Worm (Caenorhabditis elegans) whole organism, L3 larva: ENCODE results near the gene T25B2.1.

ENCODE experiments used
- R02D3.7 ChIP-seq: fragments of 150-350 bp; optimal IDR thresholded peaks from 2 replicates; lab custom pipeline; 2014; ENCODE audit warnings: missing biosample characterization, missing genetic modification characterization
- ZK546.5 ChIP-seq: sonication (generic microtip); optimal IDR thresholded peaks from 2 replicates; lab custom pipeline; 2017; ENCODE audit warnings: missing biosample characterization, missing genetic modification characterization
- aly-2 ChIP-seq: fragments of 150-350 bp; optimal IDR thresholded peaks from 2 replicates; lab custom pipeline; 2014; ENCODE audit warnings: missing biosample characterization, missing genetic modification characterization
- ama-1 ChIP-seq: fragments of 150-350 bp; optimal IDR thresholded peaks from 2 replicates; lab custom pipeline; 2018
- ceh-16 ChIP-seq: sonication (generic microtip); optimal IDR thresholded peaks from 2 replicates; lab custom pipeline; 2017; ENCODE audit warnings: missing biosample characterization, missing genetic modification characterization
- ceh-28 ChIP-seq: fragments of 150-350 bp; optimal IDR thresholded peaks from 2 replicates; lab custom pipeline; 2014; ENCODE audit warnings: missing biosample characterization, missing genetic modification reagents, missing genetic modification characterization
- ceh-82 ChIP-seq: fragments of 150-350 bp; optimal IDR thresholded peaks from 2 replicates; lab custom pipeline; 2014; ENCODE audit warnings: missing biosample characterization, missing genetic modification characterization
- daf-12 ChIP-seq: fragments of 150-350 bp; optimal IDR thresholded peaks from 2 replicates; lab custom pipeline; 2014; ENCODE audit warnings: missing biosample characterization, missing genetic modification reagents, missing genetic modification characterization
- egl-27 ChIP-seq: sonication (generic microtip); optimal IDR thresholded peaks from 4 replicates; lab custom pipeline; 2017; ENCODE audit warnings: missing biosample characterization, missing genetic modification reagents, missing genetic modification characterization
- elt-1 ChIP-seq: fragments of 150-350 bp; optimal IDR thresholded peaks from 2 replicates; lab custom pipeline; 2014; ENCODE audit warnings: missing biosample characterization, missing genetic modification characterization
- elt-2 ChIP-seq: sonication (generic microtip); optimal IDR thresholded peaks from 2 replicates; lab custom pipeline; 2016; ENCODE audit warnings: missing genetic modification reagents, mild to moderate bottlenecking, missing genetic modification characterization, missing compliant biosample characterization
- elt-3 ChIP-seq, 3 experiments: fragments of 150-350 bp in 1 of 3; sonication (generic microtip) in 2 of 3; optimal IDR thresholded peaks; 2 replicates in 2 of 3; 4 replicates in 1 of 3; lab custom pipeline; 2014 to 2017; ENCODE audit warnings: missing biosample characterization in 3 of 3, missing genetic modification characterization in 3 of 3
- eor-1 ChIP-seq, 2 experiments: fragments of 150-350 bp; optimal IDR thresholded peaks; 2 replicates each; lab custom pipeline; 2014 to 2018; ENCODE audit warnings: missing biosample characterization in 2 of 2, missing genetic modification characterization in 2 of 2
- fkh-10 ChIP-seq: sonication (generic microtip); optimal IDR thresholded peaks from 2 replicates; lab custom pipeline; 2017; ENCODE audit warnings: missing biosample characterization, missing genetic modification reagents, missing genetic modification characterization
- fkh-2 ChIP-seq: fragments of 150-350 bp; optimal IDR thresholded peaks from 2 replicates; lab custom pipeline; 2014; ENCODE audit warnings: missing biosample characterization, missing genetic modification reagents, missing genetic modification characterization
- hmg-11 ChIP-seq: sonication (generic microtip); optimal IDR thresholded peaks from 2 replicates; lab custom pipeline; 2016; ENCODE audit warnings: missing genetic modification characterization, missing compliant biosample characterization
- jun-1 ChIP-seq: fragments of 150-350 bp; optimal IDR thresholded peaks from 2 replicates; lab custom pipeline; 2014; ENCODE audit warnings: missing biosample characterization, missing genetic modification reagents, missing genetic modification characterization
- lin-39 ChIP-seq: fragments of 150-350 bp; optimal IDR thresholded peaks from 2 replicates; lab custom pipeline; 2018; ENCODE audit warnings: missing biosample characterization, missing genetic modification reagents, missing genetic modification characterization
- lsy-12 ChIP-seq: sonication (generic microtip); optimal IDR thresholded peaks from 2 replicates; lab custom pipeline; 2016; ENCODE audit warnings: mild to moderate bottlenecking, missing genetic modification characterization, missing compliant biosample characterization
- mdl-1 ChIP-seq: fragments of 150-350 bp; optimal IDR thresholded peaks from 2 replicates; lab custom pipeline; 2014; ENCODE audit warnings: missing biosample characterization, missing genetic modification characterization
- mml-1 ChIP-seq: fragments of 150-350 bp; sonication (generic microtip); optimal IDR thresholded peaks from 3 replicates; lab custom pipeline; 2014; ENCODE audit warnings: missing biosample characterization, missing genetic modification characterization
- nfya-1 ChIP-seq: sonication (generic microtip); optimal IDR thresholded peaks from 2 replicates; lab custom pipeline; 2017; ENCODE audit warnings: missing genetic modification characterization, mild to moderate bottlenecking, missing compliant biosample characterization, antibody characterized with exemption, moderate library complexity; ENCODE audit not compliant: insufficient read depth
- nhr-12 ChIP-seq: fragments of 150-350 bp; optimal IDR thresholded peaks from 2 replicates; lab custom pipeline; 2014; ENCODE audit warnings: missing biosample characterization, missing genetic modification characterization
- nhr-23 ChIP-seq: fragments of 150-350 bp; optimal IDR thresholded peaks from 2 replicates; lab custom pipeline; 2014; ENCODE audit warnings: missing biosample characterization, missing genetic modification reagents, missing genetic modification characterization
- nhr-237 ChIP-seq: fragments of 150-350 bp; optimal IDR thresholded peaks from 2 replicates; lab custom pipeline; 2014; ENCODE audit warnings: missing biosample characterization, missing genetic modification characterization
- nhr-25 ChIP-seq: sonication (generic microtip); optimal IDR thresholded peaks from 2 replicates; lab custom pipeline; 2017; ENCODE audit warnings: missing biosample characterization, missing genetic modification characterization
- nhr-28 ChIP-seq: fragments of 150-350 bp; optimal IDR thresholded peaks from 2 replicates; lab custom pipeline; 2014; ENCODE audit warnings: missing biosample characterization, missing genetic modification characterization
- nhr-43 ChIP-seq: sonication (generic microtip); optimal IDR thresholded peaks from 2 replicates; lab custom pipeline; 2016; ENCODE audit warnings: mild to moderate bottlenecking, missing genetic modification characterization, missing compliant biosample characterization; ENCODE audit not compliant: poor library complexity, severe bottlenecking
- nhr-77 ChIP-seq: fragments of 150-350 bp; optimal IDR thresholded peaks from 2 replicates; lab custom pipeline; 2014; ENCODE audit warnings: missing biosample characterization, missing genetic modification characterization
- pha-4 ChIP-seq: fragments of 150-350 bp; optimal IDR thresholded peaks from 2 replicates; lab custom pipeline; 2014; ENCODE audit warnings: missing biosample characterization, missing genetic modification reagents, missing genetic modification characterization
- pqm-1 ChIP-seq: fragments of 150-350 bp; optimal IDR thresholded peaks from 2 replicates; lab custom pipeline; 2017; ENCODE audit warnings: missing biosample characterization, missing genetic modification characterization, inconsistent platforms
- snpc-4 ChIP-seq: fragments of 150-350 bp; optimal IDR thresholded peaks from 2 replicates; lab custom pipeline; 2014; ENCODE audit warnings: missing biosample characterization, missing genetic modification characterization
- tbx-2 ChIP-seq: sonication (generic microtip); optimal IDR thresholded peaks from 2 replicates; lab custom pipeline; 2016; ENCODE audit warnings: mild to moderate bottlenecking, missing genetic modification characterization, missing compliant biosample characterization
- zag-1 ChIP-seq: fragments of 150-350 bp; optimal IDR thresholded peaks from 2 replicates; lab custom pipeline; 2014; ENCODE audit warnings: missing biosample characterization, missing genetic modification characterization
- ztf-11 ChIP-seq: fragments of 150-350 bp; optimal IDR thresholded peaks from 2 replicates; lab custom pipeline; 2014; ENCODE audit warnings: missing biosample characterization, missing genetic modification characterization
- ztf-4 ChIP-seq: fragments of 150-350 bp; optimal IDR thresholded peaks from 2 replicates; lab custom pipeline; 2014; ENCODE audit warnings: missing biosample characterization, missing genetic modification characterization

T25B2.1 gene

ce11 chrX:6201542-6201941 lies 27.8 kb downstream of the T25B2.1 start:
- TF ChIP-seq eor-1 (tag; optimal IDR thresholded peaks at IDR 0.05; lab: Kevin White, UChicago) (no peak), elt-1 (tag; lab: Kevin White, UChicago) (no peak), R02D3.7 (tag; lab: Kevin White, UChicago) (no peak), snpc-4 (tag; lab: Kevin White, UChicago) (no peak), ZK546.5 (tag; lab: Kevin White, UChicago) (no peak), aly-2 (tag; lab: Kevin White, UChicago) (no peak), lin-39 (tag; lab: Kevin White, UChicago) (no peak), zag-1 (no peak), ceh-16 (tag; lab: Kevin White, UChicago) (no peak), lsy-12 (tag; lab: Kevin White, UChicago) (peak; percentile 5), nhr-25 (peak; percentile 54), elt-3 (tag; optimal IDR thresholded peaks at IDR 0.05; lab: Kevin White, UChicago) (peak in 1 of 3 experiments; percentile 52), nhr-43 (tag; lab: Kevin White, UChicago) (peak; percentile 82), nhr-77 (tag; lab: Kevin White, UChicago) (no peak), nhr-23 (tag; lab: Kevin White, UChicago) (peak; percentile 97), ama-1 (lab: Kevin White, UChicago) (peak; percentile 65), jun-1 (tag; lab: Kevin White, UChicago) (no peak)

ce11 chrX:6202809-6203208 lies 29.1 kb downstream of the T25B2.1 start:
- TF ChIP-seq pha-4 (tag; lab: Kevin White, UChicago) = no peak
- TF ChIP-seq nhr-12 = no peak
- TF ChIP-seq aly-2 (tag; lab: Kevin White, UChicago) = no peak
- TF ChIP-seq ceh-82 = no peak
- no peak for TF ChIP-seq ceh-28 (tag; lab: Kevin White, UChicago)
- TF ChIP-seq nhr-28 (tag; lab: Kevin White, UChicago) = no peak
- TF ChIP-seq mdl-1 (tag; lab: Kevin White, UChicago) = no peak

DNA sequence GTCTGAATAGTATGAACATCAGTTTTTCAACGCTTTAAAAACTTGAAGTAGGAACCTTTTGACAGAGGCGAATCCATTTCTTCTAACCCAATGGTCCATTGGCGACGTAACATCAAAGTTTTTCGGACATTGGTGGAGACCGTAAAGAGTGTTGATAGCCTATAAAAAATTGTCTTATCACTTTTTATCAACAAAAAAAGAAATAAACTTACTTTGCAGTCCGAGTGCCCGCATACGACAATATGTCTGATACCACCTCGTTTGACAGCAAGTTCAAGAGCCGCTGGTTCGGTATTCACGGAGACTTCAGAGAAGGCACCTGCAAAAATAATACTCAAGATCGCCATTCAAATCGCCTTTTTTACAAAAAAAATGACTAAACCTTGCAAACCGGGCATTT lies 29.6 kb downstream of the T25B2.1 start:
- TF ChIP-seq elt-2 (tag; lab: Kevin White, UChicago) = peak; percentile 19
- no peak for TF ChIP-seq nhr-25
- TF ChIP-seq egl-27 (tag; lab: Kevin White, UChicago) = no peak

DNA sequence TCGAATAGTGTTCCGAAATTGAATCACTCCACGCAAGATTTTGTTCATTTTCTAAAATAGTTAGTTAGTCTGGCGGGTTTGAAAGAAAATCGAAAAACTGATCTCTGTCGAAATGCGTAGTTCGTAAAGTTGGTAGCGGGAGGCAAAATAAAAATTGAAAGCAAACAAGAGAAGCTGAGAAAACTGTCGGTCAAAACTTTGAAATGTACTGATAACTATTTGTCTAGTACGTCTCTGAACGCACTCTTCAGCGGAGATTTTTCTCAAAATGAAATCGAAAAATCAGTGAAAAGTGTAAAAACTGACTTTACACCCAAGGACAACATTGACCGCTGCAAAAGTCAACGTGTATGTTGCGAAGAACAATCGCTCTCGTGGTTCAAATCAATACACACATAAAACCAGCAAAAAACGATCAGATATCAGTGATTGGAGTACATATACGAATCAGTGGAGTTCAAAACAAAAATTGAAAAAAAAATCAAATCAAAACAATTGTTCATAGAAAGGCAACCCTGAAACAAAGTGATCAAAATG lies 31.0 kb downstream of the T25B2.1 start, which contains the start of gene bca-1:
TSS of gene bca-1 (minus strand) at position 51 of the 537 bp plus-strand sequence.
- no peak for TF ChIP-seq hmg-11
- TF ChIP-seq nhr-237 (tag; lab: Kevin White, UChicago) = no peak
- TF ChIP-seq elt-2 (tag; lab: Kevin White, UChicago) = peak; percentile 15
- TF ChIP-seq ztf-4 (tag; lab: Kevin White, UChicago) = peak; percentile 30
- no peak for TF ChIP-seq daf-12 (tag; lab: Kevin White, UChicago)
- no peak for TF ChIP-seq nhr-28 (tag; lab: Kevin White, UChicago)
- TF ChIP-seq ama-1 (lab: Kevin White, UChicago) = peak; percentile 51
- no peak for TF ChIP-seq ztf-11 (tag; lab: Kevin White, UChicago)
- peak; percentile 63 for TF ChIP-seq nhr-43 (tag; lab: Kevin White, UChicago)
- TF ChIP-seq pha-4 (tag; lab: Kevin White, UChicago) = peak; percentile 56
- TF ChIP-seq ceh-28 (tag; lab: Kevin White, UChicago) = no peak
- peak; percentile 58 for TF ChIP-seq nhr-25
- peak; percentile 39 for TF ChIP-seq nfya-1 (tag; lab: Kevin White, UChicago)
- peak; percentile 55 for TF ChIP-seq pqm-1 (tag; lab: Kevin White, UChicago)
- no peak for TF ChIP-seq eor-1 (tag; optimal IDR thresholded peaks at IDR 0.05; lab: Kevin White, UChicago)

- TF ChIP-seq tbx-2 (tag; lab: Kevin White, UChicago) (no peak), ceh-82 (no peak), ceh-16 (tag; lab: Kevin White, UChicago) (no peak), mml-1 (tag; lab: Kevin White, UChicago) (no peak), mdl-1 (tag; lab: Kevin White, UChicago) (no peak), zag-1 (no peak), pha-4 (tag; lab: Kevin White, UChicago) (no peak), hmg-11 (no peak), fkh-2 (tag; lab: Kevin White, UChicago) (no peak), fkh-10 (GFP tag; lab: Kevin White, UChicago) (no peak), ama-1 (lab: Kevin White, UChicago) (no peak), nhr-77 (tag; lab: Kevin White, UChicago) (no peak), nhr-25 (no peak), snpc-4 (tag; lab: Kevin White, UChicago) (no peak), eor-1 (tag; optimal IDR thresholded peaks at IDR 0.05; lab: Kevin White, UChicago) (no peak), jun-1 (tag; lab: Kevin White, UChicago) (no peak), daf-12 (tag; lab: Kevin White, UChicago) (no peak), nhr-12 (no peak), nfya-1 (tag; lab: Kevin White, UChicago) (no peak)
These were observed 31.6 kb downstream of the T25B2.1 start for ce11 chrX:6205325-6205724.
